Worm (Caenorhabditis elegans) whole organism, midembryonic: ENCODE measurements around the gene set-13.

Experiments used
- cog-1 ChIP-seq: sonication (generic microtip); optimal IDR thresholded peaks from 2 replicates; lab custom pipeline; 2016; ENCODE audit warnings: missing genetic modification characterization, missing compliant biosample characterization
- flt-1 ChIP-seq: fragments of 200-800 bp; sonication (Bioruptor generic); IDR thresholded peaks from 2 replicates; pipeline ENCODE4 v1.3.6; 2022; ENCODE audit warnings: missing genetic modification characterization, missing compliant biosample characterization
- ref-1 ChIP-seq: fragments of 200-800 bp; sonication (Bioruptor generic); conservative IDR thresholded peaks from 2 replicates; pipeline ENCODE4 v1.3.6; 2022; ENCODE audit warnings: missing genetic modification reagents, missing genetic modification characterization, missing compliant biosample characterization
- tab-1 ChIP-seq: fragments of 200-800 bp; sonication (Bioruptor generic); IDR thresholded peaks from 2 replicates; pipeline ENCODE4 v1.3.6; 2022; ENCODE audit warnings: missing genetic modification characterization, missing compliant biosample characterization

DNA sequence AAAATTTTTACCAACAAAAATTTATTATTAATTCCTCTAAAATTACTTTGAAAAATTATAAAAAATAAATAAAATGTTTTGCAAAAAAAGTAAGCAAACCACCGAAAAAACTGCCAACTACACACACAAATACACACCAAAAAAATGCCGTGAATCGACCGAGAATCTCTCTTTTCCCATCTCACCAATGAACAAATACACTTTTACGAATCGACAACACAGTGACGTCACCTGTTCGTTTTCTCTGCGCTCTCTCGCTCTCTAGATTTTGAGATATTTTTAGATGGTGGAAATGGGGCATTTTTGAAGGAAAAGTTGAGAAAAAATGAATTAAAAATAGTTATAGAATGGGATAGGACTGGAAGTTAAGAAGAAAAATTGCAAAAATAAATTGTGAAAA lies 15.3 kb downstream of the set-13 start:
- TF ChIP-seq flt-1 (no peak), ref-1 (no peak), cog-1 (tag; lab: Kevin White, UChicago) (no peak), tab-1 (GFP tag; lab: Robert Waterston, UW) (no peak)
